Worm (Caenorhabditis elegans) whole organism, midembryonic: Measurements from ENCODE around the gene T27F7.12.
A peak's percentile ranks its signal among the peaks of the same experiment; 100 is the strongest.

ENCODE experiments used
- T22C8.4 ChIP-seq: fragments of 200-800 bp; sonication (Bioruptor generic); IDR thresholded peaks from 2 replicates; pipeline ENCODE4 v1.3.6; 2022; ENCODE audit warnings: missing genetic modification characterization, missing compliant biosample characterization
- cog-1 ChIP-seq: sonication (generic microtip); optimal IDR thresholded peaks from 2 replicates; lab custom pipeline; 2016; ENCODE audit warnings: missing genetic modification characterization, missing compliant biosample characterization
- flt-1 ChIP-seq: fragments of 200-800 bp; sonication (Bioruptor generic); IDR thresholded peaks from 2 replicates; pipeline ENCODE4 v1.3.6; 2022; ENCODE audit warnings: missing genetic modification characterization, missing compliant biosample characterization
- klf-2 ChIP-seq: fragments of 200-800 bp; sonication (Bioruptor generic); conservative IDR thresholded peaks from 2 replicates; pipeline ENCODE4 v1.3.6; 2022; ENCODE audit warnings: missing genetic modification reagents, missing genetic modification characterization, missing compliant biosample characterization
- med-1 ChIP-seq: sonication (generic microtip); optimal IDR thresholded peaks from 2 replicates; lab custom pipeline; 2017; ENCODE audit warnings: missing genetic modification characterization, mild to moderate bottlenecking, missing compliant biosample characterization, antibody characterized with exemption, missing genetic modification reagents; ENCODE audit not compliant: insufficient read depth
- ref-1 ChIP-seq: fragments of 200-800 bp; sonication (Bioruptor generic); conservative IDR thresholded peaks from 2 replicates; pipeline ENCODE4 v1.3.6; 2022; ENCODE audit warnings: missing genetic modification reagents, missing genetic modification characterization, missing compliant biosample characterization
- tab-1 ChIP-seq: fragments of 200-800 bp; sonication (Bioruptor generic); IDR thresholded peaks from 2 replicates; pipeline ENCODE4 v1.3.6; 2022; ENCODE audit warnings: missing genetic modification characterization, missing compliant biosample characterization
- ztf-23 ChIP-seq: fragments of 200-800 bp; sonication (Bioruptor generic); IDR thresholded peaks from 2 replicates; pipeline ENCODE4 v1.3.6; 2022; ENCODE audit warnings: missing genetic modification reagents, missing genetic modification characterization, missing compliant biosample characterization
- ztf-29 ChIP-seq: fragments of 200-800 bp; sonication (Bioruptor generic); IDR thresholded peaks from 2 replicates; pipeline ENCODE4 v1.3.6; 2022; ENCODE audit warnings: missing genetic modification reagents, missing genetic modification characterization, missing compliant biosample characterization

T27F7.12 gene

ce11 chrII:4989802-4990201 lies at the start of gene T27F7.12:
Gene T27F7.12 (plus strand): TSS chrII:4990102.
- TF ChIP-seq cog-1 (tag; lab: Kevin White, UChicago) (no peak), ref-1 (GFP tag; lab: Robert Waterston, UW) (no peak), flt-1 (GFP tag; lab: Robert Waterston, UW) (no peak), tab-1 (no peak), T22C8.4 (GFP tag; lab: Robert Waterston, UW) (no peak), ztf-29 (no peak), med-1 (no peak), ztf-23 (GFP tag; lab: Robert Waterston, UW) (no peak), klf-2 (GFP tag; lab: Robert Waterston, UW) (no peak)

ce11 chrII:4941050-4941449 lies 48.9 kb upstream of the T27F7.12 start, which contains the start of gene cblc-1:
Gene cblc-1 (minus strand): TSS chrII:4941150.
- no peak for TF ChIP-seq ref-1 (GFP tag; lab: Robert Waterston, UW)

ce11 chrII:4941541-4942206 lies 48.2 kb upstream of the T27F7.12 start, which contains the start of gene ZK546.19:
Gene ZK546.19 (plus strand): TSS chrII:4941726.
- no peak for TF ChIP-seq ref-1 (GFP tag; lab: Robert Waterston, UW)
- no peak for TF ChIP-seq med-1

- TF ChIP-seq tab-1 (peak; percentile 88), ref-1 (GFP tag; lab: Robert Waterston, UW) (peak; percentile 66), cog-1 (tag; lab: Kevin White, UChicago) (peak; percentile 71), T22C8.4 (GFP tag; lab: Robert Waterston, UW) (peak; percentile 42), flt-1 (GFP tag; lab: Robert Waterston, UW) (peak; percentile 93), klf-2 (GFP tag; lab: Robert Waterston, UW) (peak; percentile 51; the same call in 1 of the 2 replicates), ztf-29 (peak; percentile 90), med-1 (peak; percentile 27), ztf-23 (GFP tag; lab: Robert Waterston, UW) (peak; percentile 80)
Measured at ce11 chrII:4942397-4942796, 47.5 kb upstream of the T27F7.12 start.

- no peak for TF ChIP-seq ztf-23 (GFP tag; lab: Robert Waterston, UW)
- no peak for TF ChIP-seq med-1
- no peak for TF ChIP-seq ztf-29
Measured at ce11 chrII:4942829-4943228, 47.1 kb upstream of the T27F7.12 start.

ce11 chrII:4943849-4944248 lies 46.1 kb upstream of the T27F7.12 start, which contains the start of gene mdt-4:
Gene mdt-4 (minus strand): TSS chrII:4943949.
- TF ChIP-seq flt-1 (GFP tag; lab: Robert Waterston, UW) (no peak), ref-1 (GFP tag; lab: Robert Waterston, UW) (no peak)

- TF ChIP-seq flt-1 (GFP tag; lab: Robert Waterston, UW) (no peak), med-1 (no peak), T22C8.4 (GFP tag; lab: Robert Waterston, UW) (no peak), klf-2 (GFP tag; lab: Robert Waterston, UW) (no peak), ref-1 (GFP tag; lab: Robert Waterston, UW) (no peak), ztf-23 (GFP tag; lab: Robert Waterston, UW) (no peak), cog-1 (tag; lab: Kevin White, UChicago) (no peak), ztf-29 (no peak), tab-1 (no peak)
Measured at ce11 chrII:4945695-4946094, 44.2 kb upstream of the T27F7.12 start, which contains the start of the genes gldi-11 and ZK546.2. Gene gldi-11 (minus strand): TSS chrII:4945789. Gene ZK546.2 (plus strand): TSS chrII:4946027.

ce11 chrII:4946775-4947174 lies 43.1 kb upstream of the T27F7.12 start:
- TF ChIP-seq cog-1 (tag; lab: Kevin White, UChicago) (no peak), flt-1 (GFP tag; lab: Robert Waterston, UW) (no peak), klf-2 (GFP tag; lab: Robert Waterston, UW) (no peak), med-1 (no peak), ref-1 (GFP tag; lab: Robert Waterston, UW) (no peak), ztf-29 (no peak), T22C8.4 (GFP tag; lab: Robert Waterston, UW) (no peak), tab-1 (no peak)

- TF ChIP-seq ztf-23 (GFP tag; lab: Robert Waterston, UW) (0 out of 2 replicates have a peak, but pooled peaks have one; percentile 15), T22C8.4 (GFP tag; lab: Robert Waterston, UW) (no peak)
Measured at ce11 chrII:4948118-4948517, 41.8 kb upstream of the T27F7.12 start.

ce11 chrII:4949380-4949950 lies 40.4 kb upstream of the T27F7.12 start, which contains the start of the genes try-1 and zyg-12:
Gene try-1 (minus strand): TSS chrII:4949527.
Gene zyg-12 (plus strand): TSS chrII:4949900.
- TF ChIP-seq ztf-23 (GFP tag; lab: Robert Waterston, UW) (no peak), tab-1 (no peak), flt-1 (GFP tag; lab: Robert Waterston, UW) (no peak)

ce11 chrII:4953289-4953688 lies 36.6 kb upstream of the T27F7.12 start, which contains the start of gene ndx-3:
Gene ndx-3 (plus strand): TSS chrII:4953589.
- TF ChIP-seq med-1, result no peak
- no peak for TF ChIP-seq klf-2 (GFP tag; lab: Robert Waterston, UW)
- no peak for TF ChIP-seq ref-1 (GFP tag; lab: Robert Waterston, UW)
- no peak for TF ChIP-seq flt-1 (GFP tag; lab: Robert Waterston, UW)
- TF ChIP-seq ztf-29, result no peak
- TF ChIP-seq tab-1, result no peak
- no peak for TF ChIP-seq ztf-23 (GFP tag; lab: Robert Waterston, UW)
- no peak for TF ChIP-seq cog-1 (tag; lab: Kevin White, UChicago)
- no peak for TF ChIP-seq T22C8.4 (GFP tag; lab: Robert Waterston, UW)
